Fruit fly (Drosophila melanogaster) whole organism, embryonic: Measurements from ENCODE around the gene CG15480.

Source experiments
- Blimp-1 ChIP-seq: fragments of 200-800 bp; sonication (Bioruptor generic); optimal IDR thresholded peaks from 3 replicates; lab custom pipeline; 2018; ENCODE audit warnings: missing biosample characterization, missing genetic modification characterization, mild to moderate bottlenecking, moderate library complexity, missing genetic modification reagents
- CG10267 ChIP-seq: fragments of 200-800 bp; sonication (Bioruptor generic); optimal IDR thresholded peaks from 2 replicates; lab custom pipeline; 2018; ENCODE audit warnings: missing biosample characterization, mild to moderate bottlenecking, missing genetic modification characterization, moderate library complexity
- CG12391 ChIP-seq: fragments of 200-800 bp; sonication (Bioruptor generic); optimal IDR thresholded peaks from 3 replicates; lab custom pipeline; 2018; ENCODE audit warnings: missing biosample characterization, mild to moderate bottlenecking, missing genetic modification characterization, moderate library complexity
- CG12744 ChIP-seq: fragments of 200-800 bp; sonication (Bioruptor generic); optimal IDR thresholded peaks from 2 replicates; lab custom pipeline; 2016; ENCODE audit warnings: missing biosample characterization, missing genetic modification characterization
- CG13123 ChIP-seq: fragments of 200-800 bp; sonication (Bioruptor generic); optimal IDR thresholded peaks from 2 replicates; lab custom pipeline; 2016; ENCODE audit warnings: missing biosample characterization, missing genetic modification characterization
- CG13287 ChIP-seq: fragments of 200-800 bp; sonication (Bioruptor generic); IDR thresholded peaks from 2 replicates; pipeline ENCODE4 v1.3.6; 2022; ENCODE audit warnings: missing biosample characterization, missing genetic modification characterization; ENCODE audit not compliant: partially characterized antibody
- CG13296 ChIP-seq: fragments of 200-800 bp; sonication (Bioruptor generic); optimal IDR thresholded peaks from 3 replicates; lab custom pipeline; 2018; ENCODE audit warnings: missing biosample characterization, mild to moderate bottlenecking, missing genetic modification characterization
- CG14710 ChIP-seq: fragments of 200-800 bp; sonication (Bioruptor generic); optimal IDR thresholded peaks from 3 replicates; lab custom pipeline; 2019; ENCODE audit warnings: missing biosample characterization, mild to moderate bottlenecking, missing genetic modification characterization, moderate library complexity
- CG17186 ChIP-seq: fragments of 200-800 bp; sonication (Bioruptor generic); optimal IDR thresholded peaks from 3 replicates; lab custom pipeline; 2017; ENCODE audit warnings: missing biosample characterization, missing genetic modification reagents, missing genetic modification characterization
- CG17829 ChIP-seq: fragments of 200-800 bp; optimal IDR thresholded peaks from 2 replicates; lab custom pipeline; 2019; ENCODE audit warnings: missing biosample characterization, mild to moderate bottlenecking, missing genetic modification characterization, moderate library complexity
- CG2116 ChIP-seq: fragments of 200-800 bp; sonication (Bioruptor generic); optimal IDR thresholded peaks from 3 replicates; lab custom pipeline; 2018; ENCODE audit warnings: missing biosample characterization, mild to moderate bottlenecking, missing genetic modification characterization
- CG2129 ChIP-seq: fragments of 200-800 bp; sonication (Bioruptor generic); IDR thresholded peaks from 2 replicates; pipeline ENCODE4 v1.3.6; 2022; ENCODE audit warnings: missing biosample characterization, missing genetic modification characterization; ENCODE audit not compliant: partially characterized antibody
- CG30403 ChIP-seq: fragments of 200-800 bp; sonication (Bioruptor generic); optimal IDR thresholded peaks from 3 replicates; lab custom pipeline; 2016; ENCODE audit warnings: missing biosample characterization, missing genetic modification characterization
- CG31441 ChIP-seq: fragments of 200-800 bp; sonication (Bioruptor generic); IDR thresholded peaks from 2 replicates; pipeline ENCODE4 v1.3.6; 2022; ENCODE audit warnings: missing biosample characterization, missing genetic modification characterization
- CG3407 ChIP-seq: fragments of 200-800 bp; sonication (Bioruptor generic); optimal IDR thresholded peaks from 2 replicates; lab custom pipeline; 2018; ENCODE audit warnings: missing biosample characterization, mild to moderate bottlenecking, missing genetic modification characterization
- CG34224 ChIP-seq: fragments of 200-800 bp; sonication (Bioruptor generic); IDR thresholded peaks from 3 replicates; pipeline ENCODE4 v1.3.6; 2022; ENCODE audit warnings: missing biosample characterization, missing genetic modification characterization; ENCODE audit not compliant: partially characterized antibody
- CG34376 ChIP-seq: fragments of 200-800 bp; sonication (Bioruptor generic); optimal IDR thresholded peaks from 2 replicates; lab custom pipeline; 2018; ENCODE audit warnings: missing biosample characterization, mild to moderate bottlenecking, missing genetic modification characterization
- CG4854 ChIP-seq: fragments of 200-800 bp; sonication (Bioruptor generic); optimal IDR thresholded peaks from 2 replicates; lab custom pipeline; 2016; ENCODE audit warnings: missing biosample characterization, missing genetic modification characterization, inconsistent platforms
- CG9727 ChIP-seq: fragments of 200-800 bp; sonication (Bioruptor generic); optimal IDR thresholded peaks from 3 replicates; lab custom pipeline; 2017; ENCODE audit warnings: missing biosample characterization, mild to moderate bottlenecking, missing genetic modification characterization
- CG9797 ChIP-seq: fragments of 200-800 bp; sonication (Bioruptor generic); optimal IDR thresholded peaks from 3 replicates; lab custom pipeline; 2018; ENCODE audit warnings: missing biosample characterization, mild to moderate bottlenecking, missing genetic modification characterization
- CG9876 ChIP-seq: fragments of 200-800 bp; sonication (Bioruptor generic); optimal IDR thresholded peaks from 2 replicates; lab custom pipeline; 2016; ENCODE audit warnings: missing biosample characterization, missing genetic modification characterization
- ERR ChIP-seq: fragments of 200-800 bp; sonication (Bioruptor generic); optimal IDR thresholded peaks from 2 replicates; lab custom pipeline; 2016; ENCODE audit warnings: missing biosample characterization, missing genetic modification characterization
- Fer1 ChIP-seq: fragments of 200-800 bp; sonication (Bioruptor generic); optimal IDR thresholded peaks from 2 replicates; lab custom pipeline; 2017; ENCODE audit warnings: missing biosample characterization, mild to moderate bottlenecking, missing genetic modification characterization
- MESR4 ChIP-seq: fragments of 200-800 bp; sonication (Bioruptor generic); optimal IDR thresholded peaks from 2 replicates; lab custom pipeline; 2018; ENCODE audit warnings: missing biosample characterization, mild to moderate bottlenecking, missing genetic modification characterization, moderate library complexity
- Myb ChIP-seq: fragments of 200-800 bp; sonication (Bioruptor generic); optimal IDR thresholded peaks from 2 replicates; lab custom pipeline; 2016; ENCODE audit warnings: missing biosample characterization, missing genetic modification characterization
- Nf-YC ChIP-seq: fragments of 200-800 bp; optimal IDR thresholded peaks from 3 replicates; lab custom pipeline; 2019; ENCODE audit warnings: missing biosample characterization, mild to moderate bottlenecking, missing genetic modification characterization, moderate library complexity
- Sin3A ChIP-seq: fragments of >200 bp; optimal IDR thresholded peaks from 2 replicates; lab custom pipeline; 2018
- Trl ChIP-seq, 3 experiments: fragments of >200 bp in 2 of 3; fragments of 200-800 bp in 1 of 3; sonication (Bioruptor generic) in 1 of 3; optimal IDR thresholded peaks; 2 replicates in 1 of 3; 3 replicates in 2 of 3; lab custom pipeline; 2016 to 2017; ENCODE audit warnings: missing biosample characterization in 1 of 3, missing genetic modification characterization in 1 of 3
- Vsx1 ChIP-seq: fragments of 200-800 bp; sonication (Bioruptor generic); optimal IDR thresholded peaks from 2 replicates; lab custom pipeline; 2017; ENCODE audit warnings: missing biosample characterization, mild to moderate bottlenecking, missing genetic modification characterization, missing genetic modification reagents
- amos ChIP-seq: fragments of 200-800 bp; sonication (Bioruptor generic); IDR thresholded peaks from 2 replicates; pipeline ENCODE4 v1.3.6; 2022; ENCODE audit warnings: missing biosample characterization, missing genetic modification characterization; ENCODE audit not compliant: partially characterized antibody
- bbx ChIP-seq: fragments of 200-800 bp; sonication (Bioruptor generic); IDR thresholded peaks from 2 replicates; pipeline ENCODE4 v1.3.6; 2022; ENCODE audit warnings: missing biosample characterization, missing genetic modification characterization; ENCODE audit not compliant: partially characterized antibody
- caup ChIP-seq: fragments of 200-800 bp; sonication (Bioruptor generic); optimal IDR thresholded peaks from 3 replicates; lab custom pipeline; 2017; ENCODE audit warnings: missing biosample characterization, mild to moderate bottlenecking, missing genetic modification characterization, moderate library complexity; ENCODE audit not compliant: severe bottlenecking
- cg ChIP-seq: fragments of 200-800 bp; sonication (Bioruptor generic); optimal IDR thresholded peaks from 3 replicates; lab custom pipeline; 2019; ENCODE audit warnings: missing biosample characterization, mild to moderate bottlenecking, missing genetic modification characterization, moderate library complexity
- crp ChIP-seq, 2 experiments: fragments of 200-800 bp; sonication (Bioruptor generic); optimal IDR thresholded peaks; 2 replicates in 1 of 2; 3 replicates in 1 of 2; lab custom pipeline; 2017; ENCODE audit warnings: missing biosample characterization in 2 of 2, missing genetic modification characterization in 2 of 2, mild to moderate bottlenecking in 1 of 2, moderate library complexity in 1 of 2
- fu2 ChIP-seq: fragments of 200-800 bp; sonication (Bioruptor generic); optimal IDR thresholded peaks from 2 replicates; lab custom pipeline; 2016; ENCODE audit warnings: missing biosample characterization, missing genetic modification characterization
- grau ChIP-seq: fragments of 200-800 bp; optimal IDR thresholded peaks from 3 replicates; lab custom pipeline; 2019; ENCODE audit warnings: missing biosample characterization, mild to moderate bottlenecking, missing genetic modification characterization, moderate library complexity
- insv ChIP-seq, 2 experiments: fragments of 200-800 bp; sonication (Bioruptor generic); optimal IDR thresholded peaks; 3 replicates each; lab custom pipeline; 2016 to 2018; ENCODE audit warnings: missing biosample characterization in 2 of 2, missing genetic modification characterization in 2 of 2
- inv ChIP-seq: fragments of 200-800 bp; sonication (Bioruptor generic); IDR thresholded peaks from 2 replicates; pipeline ENCODE4 v1.3.6; 2022; ENCODE audit warnings: missing biosample characterization, missing genetic modification characterization; ENCODE audit not compliant: partially characterized antibody
- lilli ChIP-seq: fragments of 200-800 bp; sonication (Bioruptor generic); optimal IDR thresholded peaks from 3 replicates; lab custom pipeline; 2016; ENCODE audit warnings: missing biosample characterization, missing genetic modification characterization
- pho ChIP-seq: fragments of 200-800 bp; sonication (Bioruptor generic); optimal IDR thresholded peaks from 2 replicates; lab custom pipeline; 2016; ENCODE audit warnings: missing biosample characterization, missing genetic modification characterization
- rib ChIP-seq: fragments of 200-800 bp; sonication (Bioruptor generic); IDR thresholded peaks from 2 replicates; pipeline ENCODE4 v1.3.6; 2022; ENCODE audit warnings: missing biosample characterization, missing genetic modification characterization
- row ChIP-seq: fragments of 200-800 bp; sonication (Bioruptor generic); IDR thresholded peaks from 3 replicates; pipeline ENCODE4 v1.3.6; 2022; ENCODE audit warnings: missing biosample characterization, missing genetic modification characterization
- sna ChIP-seq: fragments of 200-800 bp; sonication (Bioruptor generic); IDR thresholded peaks from 2 replicates; pipeline ENCODE4 v1.3.6; 2022; ENCODE audit warnings: missing biosample characterization, missing genetic modification characterization; ENCODE audit not compliant: partially characterized antibody
- tio ChIP-seq: fragments of 200-800 bp; sonication (Bioruptor generic); optimal IDR thresholded peaks from 2 replicates; lab custom pipeline; 2017; ENCODE audit warnings: missing biosample characterization, missing genetic modification characterization, inconsistent platforms
- trh ChIP-seq: fragments of 200-800 bp; sonication (Bioruptor generic); optimal IDR thresholded peaks from 2 replicates; lab custom pipeline; 2016; ENCODE audit warnings: missing biosample characterization, missing genetic modification characterization
- unpg ChIP-seq: fragments of 200-800 bp; sonication (Bioruptor generic); optimal IDR thresholded peaks from 3 replicates; lab custom pipeline; 2018; ENCODE audit warnings: missing biosample characterization, mild to moderate bottlenecking, missing genetic modification characterization, moderate library complexity
- vvl ChIP-seq: fragments of 200-800 bp; sonication (Bioruptor generic); IDR thresholded peaks from 2 replicates; pipeline ENCODE4 v1.3.6; 2022; ENCODE audit warnings: missing biosample characterization, missing genetic modification characterization

Gene CG15480

DNA sequence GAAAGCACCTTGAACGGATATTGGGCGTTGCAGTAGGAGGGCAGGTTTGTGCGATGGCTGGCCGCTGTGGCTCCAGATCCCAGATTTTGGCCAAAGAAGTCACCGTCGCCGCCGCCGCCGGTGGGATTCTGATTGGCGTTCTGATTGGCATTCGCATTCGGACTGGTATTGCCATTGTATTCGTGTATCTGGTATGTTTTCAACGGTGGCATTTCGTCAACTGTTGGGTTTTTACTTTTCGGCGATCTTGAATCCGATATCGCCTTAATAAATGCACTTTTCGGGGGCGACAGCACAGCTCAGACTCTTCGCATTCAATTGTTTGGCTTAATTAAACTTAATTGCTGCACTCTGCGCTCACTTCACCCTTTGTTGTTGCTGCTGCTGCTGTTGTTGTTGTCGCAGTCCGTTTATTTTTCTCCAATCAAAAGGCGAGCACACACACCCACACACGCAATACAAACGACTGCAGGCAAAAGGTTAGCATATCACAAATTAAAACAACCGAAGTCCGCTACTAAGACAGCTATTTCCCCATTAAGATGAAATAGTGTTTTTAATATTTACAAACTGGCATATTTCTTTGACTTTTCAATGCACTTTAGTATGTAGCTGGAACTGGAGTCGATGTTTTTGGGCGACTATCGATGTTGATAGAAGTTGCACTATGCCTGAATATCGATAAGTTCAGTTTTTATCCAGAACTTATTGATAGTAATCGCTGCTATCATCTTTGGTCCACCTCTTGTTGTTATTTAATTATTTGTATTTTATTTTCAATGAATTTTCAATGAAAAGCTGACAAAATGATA, 5.6 kb downstream of the CG15480 start, which contains the start of the genes CG9426 and mRF1 (continued):
- TF ChIP-seq CG17186 (GFP tag; lab: Kevin White, UChicago) (peak; percentile 19), caup (GFP tag; lab: Kevin White, UChicago) (peak; percentile 5), ERR (GFP tag; lab: Kevin White, UChicago) (peak; percentile 27), sna (GFP tag; lab: Robert Waterston, UW) (peak; percentile 95), Trl (optimal IDR thresholded peaks at IDR 0.05; lab: Kevin White, UChicago) (no peak), Trl (GFP tag; optimal IDR thresholded peaks at IDR 0.05; lab: Kevin White, UChicago) (peak; percentile 10), CG13296 (GFP tag; lab: Kevin White, UChicago) (peak; percentile 6), row (peak; percentile 39; the same call in 1 of the 3 replicates), cg (peak; percentile 53), CG17829 (tag; lab: Kevin White, UChicago) (peak; percentile 61), CG10267 (peak; percentile 77), CG9727 (GFP tag; lab: Kevin White, UChicago) (peak; percentile 3), amos (GFP tag; lab: Robert Waterston, UW) (peak; percentile 97), fu2 (GFP tag; lab: Kevin White, UChicago) (peak; percentile 14), Nf-YC (tag; lab: Kevin White, UChicago) (peak; percentile 90), Blimp-1 (GFP tag; lab: Kevin White, UChicago) (no peak), vvl (GFP tag; lab: Robert Waterston, UW) (peak; percentile 63), CG9797 (GFP tag; lab: Kevin White, UChicago) (peak; percentile 17), bbx (GFP tag; lab: Robert Waterston, UW) (peak; percentile 97), CG2129 (GFP tag; lab: Robert Waterston, UW) (peak; percentile 85; the same call in 1 of the 2 replicates), tio (GFP tag; lab: Kevin White, UChicago) (no peak), MESR4 (GFP tag; lab: Kevin White, UChicago) (peak; percentile 85), CG14710 (tag; lab: Kevin White, UChicago) (peak; percentile 58), Myb (GFP tag; lab: Kevin White, UChicago) (peak; percentile 17), CG13123 (GFP tag; lab: Kevin White, UChicago) (no peak), CG4854 (peak; percentile 22), CG34224 (GFP tag; lab: Robert Waterston, UW) (peak; percentile 98), CG13287 (peak; percentile 99), crp (GFP tag; optimal IDR thresholded peaks at IDR 0.05; lab: Kevin White, UChicago) (peak in 1 of 2 experiments; percentile 1), Sin3A (peak; percentile 59), unpg (GFP tag; lab: Kevin White, UChicago) (peak; percentile 40), CG2116 (GFP tag; lab: Kevin White, UChicago) (peak; percentile 92), lilli (GFP tag; lab: Kevin White, UChicago) (peak; percentile 62), CG12744 (GFP tag; lab: Kevin White, UChicago) (peak; percentile 14), CG31441 (GFP tag; lab: Robert Waterston, UW) (peak; percentile 21; the same call in 1 of the 2 replicates), CG3407 (GFP tag; lab: Kevin White, UChicago) (no peak), insv (GFP tag; optimal IDR thresholded peaks at IDR 0.05; lab: Kevin White, UChicago) (peak; percentile 84 to 96), CG9876 (GFP tag; lab: Kevin White, UChicago) (no peak), inv (GFP tag; lab: Robert Waterston, UW) (peak; percentile 96), CG30403 (peak; percentile 12), CG34376 (GFP tag; lab: Kevin White, UChicago) (peak; percentile 65), Fer1 (peak; percentile 39), rib (GFP tag; lab: Robert Waterston, UW) (no peak), CG12391 (tag; lab: Kevin White, UChicago) (peak; percentile 50), trh (GFP tag; lab: Kevin White, UChicago) (no peak), grau (tag; lab: Kevin White, UChicago) (peak; percentile 31), pho (GFP tag; lab: Kevin White, UChicago) (peak; percentile 30), Vsx1 (GFP tag; lab: Kevin White, UChicago) (no peak)
